Fruit fly (Drosophila melanogaster) whole organism, embryonic: Measurements from ENCODE around the gene CG8135.

Experiments used
- CG6765 ChIP-seq: fragments of 200-800 bp; sonication (Bioruptor generic); optimal IDR thresholded peaks from 3 replicates; lab custom pipeline; 2017; ENCODE audit warnings: missing biosample characterization, mild to moderate bottlenecking, missing genetic modification characterization
- CkIIα-i1 ChIP-seq: fragments of 200-800 bp; sonication (Bioruptor generic); IDR thresholded peaks from 2 replicates; pipeline ENCODE4 v1.3.6; 2022; ENCODE audit warnings: missing biosample characterization, missing genetic modification characterization
- Mad ChIP-seq: fragments of 200-800 bp; sonication (Bioruptor generic); optimal IDR thresholded peaks from 2 replicates; lab custom pipeline; 2016; ENCODE audit warnings: missing biosample characterization, missing genetic modification characterization
- NC2α ChIP-seq: fragments of 200-800 bp; sonication (Bioruptor generic); optimal IDR thresholded peaks from 2 replicates; lab custom pipeline; 2016; ENCODE audit warnings: missing biosample characterization, missing genetic modification characterization
- Rx ChIP-seq: fragments of 200-800 bp; sonication (Bioruptor generic); IDR thresholded peaks from 2 replicates; pipeline ENCODE4 v1.3.6; 2022; ENCODE audit warnings: missing biosample characterization, missing genetic modification characterization
- al ChIP-seq: fragments of 200-800 bp; sonication (Bioruptor generic); IDR thresholded peaks from 2 replicates; pipeline ENCODE4 v1.3.6; 2022; ENCODE audit warnings: missing biosample characterization, missing genetic modification characterization
- maf-S ChIP-seq: fragments of 200-800 bp; sonication (Bioruptor generic); optimal IDR thresholded peaks from 2 replicates; lab custom pipeline; 2016; ENCODE audit warnings: missing biosample characterization, missing genetic modification characterization

dm6 chr3R:9428189-9428699 lies 24.1 kb downstream of the CG8135 start:
- TF ChIP-seq Mad (GFP tag; lab: Kevin White, UChicago) = peak; percentile 3
- TF ChIP-seq al (GFP tag; lab: Robert Waterston, UW) = no peak
- TF ChIP-seq CG6765 (GFP tag; lab: Kevin White, UChicago) = peak; percentile 74
- TF ChIP-seq Rx (GFP tag; lab: Robert Waterston, UW) = no peak
- TF ChIP-seq NC2α (GFP tag; lab: Kevin White, UChicago) = no peak
- no peak for TF ChIP-seq CkIIα-i1 (GFP tag; lab: Robert Waterston, UW)
- no peak for TF ChIP-seq maf-S
